Fruit fly (Drosophila melanogaster) whole organism, prepupa: ENCODE results near the gene Tektin-C.

ENCODE experiments used
- Blimp-1 ChIP-seq: fragments of 200-800 bp; sonication (Bioruptor generic); optimal IDR thresholded peaks from 3 replicates; lab custom pipeline; 2017; ENCODE audit warnings: missing biosample characterization, missing genetic modification characterization, mild to moderate bottlenecking, moderate library complexity, missing genetic modification reagents
- CG10631 ChIP-seq: fragments of 200-800 bp; sonication (Bioruptor generic); optimal IDR thresholded peaks from 2 replicates; lab custom pipeline; 2016; ENCODE audit warnings: missing biosample characterization, missing genetic modification characterization
- CG10669 ChIP-seq: fragments of 200-800 bp; sonication (Bioruptor generic); optimal IDR thresholded peaks from 3 replicates; lab custom pipeline; 2018; ENCODE audit warnings: missing biosample characterization, mild to moderate bottlenecking, missing genetic modification characterization, moderate library complexity
- CG11294 ChIP-seq: fragments of 200-800 bp; sonication (Bioruptor generic); IDR thresholded peaks from 2 replicates; pipeline ENCODE4 v1.3.6; 2022; ENCODE audit warnings: missing biosample characterization, missing genetic modification characterization
- CG11762 ChIP-seq: fragments of 200-800 bp; sonication (Bioruptor generic); optimal IDR thresholded peaks from 3 replicates; lab custom pipeline; 2016; ENCODE audit warnings: missing biosample characterization, missing genetic modification characterization; ENCODE audit not compliant: insufficient read depth
- CG15336 ChIP-seq: fragments of 200-800 bp; sonication (Bioruptor generic); IDR thresholded peaks from 2 replicates; pipeline ENCODE4 v1.3.6; 2022; ENCODE audit warnings: missing biosample characterization, missing genetic modification characterization
- CG1621 ChIP-seq: fragments of 200-800 bp; sonication (Bioruptor generic); optimal IDR thresholded peaks from 3 replicates; lab custom pipeline; 2018; ENCODE audit warnings: missing biosample characterization, mild to moderate bottlenecking, missing genetic modification characterization
- CG16779 ChIP-seq: fragments of 200-800 bp; sonication (Bioruptor generic); optimal IDR thresholded peaks from 3 replicates; lab custom pipeline; 2017; ENCODE audit warnings: missing biosample characterization, mild to moderate bottlenecking, missing genetic modification characterization
- CG3032 ChIP-seq: fragments of 200-800 bp; optimal IDR thresholded peaks from 2 replicates; lab custom pipeline; 2019; ENCODE audit warnings: missing biosample characterization, mild to moderate bottlenecking, missing genetic modification characterization, moderate library complexity
- CG31627 ChIP-seq: fragments of 200-800 bp; sonication (Bioruptor generic); optimal IDR thresholded peaks from 3 replicates; lab custom pipeline; 2016; ENCODE audit warnings: missing biosample characterization, missing genetic modification characterization
- CG32006 ChIP-seq: fragments of 200-800 bp; sonication (Bioruptor generic); optimal IDR thresholded peaks from 3 replicates; lab custom pipeline; 2017; ENCODE audit warnings: missing biosample characterization, mild to moderate bottlenecking, missing genetic modification characterization
- CG34406 ChIP-seq: fragments of 200-800 bp; sonication (Bioruptor generic); optimal IDR thresholded peaks from 3 replicates; lab custom pipeline; 2016; ENCODE audit warnings: missing biosample characterization, missing genetic modification characterization
- CG3919 ChIP-seq: fragments of 200-800 bp; sonication (Bioruptor generic); optimal IDR thresholded peaks from 3 replicates; lab custom pipeline; 2016; ENCODE audit warnings: missing biosample characterization, missing genetic modification characterization
- CG4318 ChIP-seq: fragments of 200-800 bp; sonication (Bioruptor generic); optimal IDR thresholded peaks from 3 replicates; lab custom pipeline; 2017; ENCODE audit warnings: missing biosample characterization, mild to moderate bottlenecking, missing genetic modification characterization
- CG6163 ChIP-seq: fragments of 200-800 bp; sonication (Bioruptor generic); IDR thresholded peaks from 3 replicates; pipeline ENCODE4 v1.3.6; 2022; ENCODE audit warnings: missing biosample characterization, missing genetic modification characterization
- CG6276 ChIP-seq: fragments of 200-800 bp; sonication (Bioruptor generic); optimal IDR thresholded peaks from 2 replicates; lab custom pipeline; 2017; ENCODE audit warnings: missing biosample characterization, mild to moderate bottlenecking, missing genetic modification characterization
- CG6808 ChIP-seq: fragments of 200-800 bp; sonication (Bioruptor generic); optimal IDR thresholded peaks from 3 replicates; lab custom pipeline; 2017; ENCODE audit warnings: missing biosample characterization, missing genetic modification characterization, mild to moderate bottlenecking, moderate library complexity, missing genetic modification reagents
- CG6854 ChIP-seq: fragments of 200-800 bp; sonication (Bioruptor generic); optimal IDR thresholded peaks from 2 replicates; lab custom pipeline; 2017; ENCODE audit warnings: missing biosample characterization, mild to moderate bottlenecking, missing genetic modification characterization
- CG7368 ChIP-seq: fragments of 200-800 bp; sonication (Bioruptor generic); optimal IDR thresholded peaks from 3 replicates; lab custom pipeline; 2016; ENCODE audit warnings: missing biosample characterization, missing genetic modification characterization
- CG8119 ChIP-seq: fragments of 200-800 bp; sonication (Bioruptor generic); IDR thresholded peaks from 3 replicates; pipeline ENCODE4 v1.3.6; 2022; ENCODE audit warnings: missing biosample characterization, missing genetic modification characterization
- CG8319 ChIP-seq: fragments of 200-800 bp; sonication (Bioruptor generic); optimal IDR thresholded peaks from 3 replicates; lab custom pipeline; 2016; ENCODE audit warnings: missing biosample characterization, missing genetic modification characterization
- CG8632 ChIP-seq: fragments of 200-800 bp; sonication (Bioruptor generic); optimal IDR thresholded peaks from 3 replicates; lab custom pipeline; 2016; ENCODE audit warnings: missing biosample characterization, missing genetic modification characterization
- CG9139 ChIP-seq: fragments of 200-800 bp; sonication (Bioruptor generic); optimal IDR thresholded peaks from 3 replicates; lab custom pipeline; 2017; ENCODE audit warnings: missing biosample characterization, mild to moderate bottlenecking, missing genetic modification characterization
- Eip78C ChIP-seq: fragments of 200-800 bp; sonication (Bioruptor generic); peaks from one replicate; lab custom pipeline; 2016; ENCODE audit warnings: missing biosample characterization, missing genetic modification characterization
- Ets21C ChIP-seq: fragments of 200-800 bp; sonication (Bioruptor generic); optimal IDR thresholded peaks from 3 replicates; lab custom pipeline; 2016; ENCODE audit warnings: missing biosample characterization, missing genetic modification characterization
- Ets96B ChIP-seq: fragments of 200-800 bp; optimal IDR thresholded peaks from 2 replicates; lab custom pipeline; 2019; ENCODE audit warnings: missing biosample characterization, mild to moderate bottlenecking, missing genetic modification characterization, moderate library complexity
- Gug ChIP-seq: fragments of 200-800 bp; sonication (Bioruptor generic); IDR thresholded peaks from 2 replicates; pipeline ENCODE4 v1.3.6; 2022; ENCODE audit warnings: missing biosample characterization, missing genetic modification characterization
- Hr38 ChIP-seq: sonication (Bioruptor generic); optimal IDR thresholded peaks from 2 replicates; lab custom pipeline; 2016; ENCODE audit warnings: missing biosample characterization, missing genetic modification characterization
- Hr39 ChIP-seq: fragments of 200-800 bp; sonication (Bioruptor generic); optimal IDR thresholded peaks from 2 replicates; lab custom pipeline; 2016; ENCODE audit warnings: missing biosample characterization, missing genetic modification characterization
- Hr4 ChIP-seq: fragments of 200-800 bp; sonication (Bioruptor generic); optimal IDR thresholded peaks from 3 replicates; lab custom pipeline; 2016; ENCODE audit warnings: missing biosample characterization, missing genetic modification characterization
- Lpt ChIP-seq: fragments of 200-800 bp; sonication (Bioruptor generic); optimal IDR thresholded peaks from 3 replicates; lab custom pipeline; 2016; ENCODE audit warnings: missing biosample characterization, missing genetic modification characterization
- OdsH ChIP-seq: fragments of 200-800 bp; sonication (Bioruptor generic); optimal IDR thresholded peaks from 3 replicates; lab custom pipeline; 2016; ENCODE audit warnings: missing biosample characterization, missing genetic modification characterization
- Smox ChIP-seq: fragments of 200-800 bp; sonication (Bioruptor generic); optimal IDR thresholded peaks from 3 replicates; lab custom pipeline; 2016; ENCODE audit warnings: missing biosample characterization, missing genetic modification characterization
- Sox102F ChIP-seq: fragments of 200-800 bp; sonication (Bioruptor generic); optimal IDR thresholded peaks from 2 replicates; lab custom pipeline; 2016; ENCODE audit warnings: missing biosample characterization, mild to moderate bottlenecking, missing genetic modification characterization
- Sox14 ChIP-seq: fragments of 200-800 bp; sonication (Bioruptor generic); optimal IDR thresholded peaks from 3 replicates; lab custom pipeline; 2016; ENCODE audit warnings: missing biosample characterization, missing genetic modification characterization
- Sox15 ChIP-seq: fragments of 200-800 bp; sonication (Bioruptor generic); optimal IDR thresholded peaks from 3 replicates; lab custom pipeline; 2016; ENCODE audit warnings: missing biosample characterization, missing genetic modification characterization
- achi ChIP-seq: fragments of 200-800 bp; sonication (Bioruptor generic); optimal IDR thresholded peaks from 3 replicates; lab custom pipeline; 2016; ENCODE audit warnings: missing biosample characterization, missing genetic modification characterization
- acj6 ChIP-seq: fragments of 200-800 bp; sonication (Bioruptor generic); optimal IDR thresholded peaks from 3 replicates; lab custom pipeline; 2016; ENCODE audit warnings: missing biosample characterization, missing genetic modification characterization
- cyc ChIP-seq: fragments of 200-800 bp; sonication (Bioruptor generic); optimal IDR thresholded peaks from 3 replicates; lab custom pipeline; 2016; ENCODE audit warnings: missing biosample characterization, missing genetic modification characterization
- dac ChIP-seq: fragments of 200-800 bp; sonication (Bioruptor generic); optimal IDR thresholded peaks from 2 replicates; lab custom pipeline; 2017; ENCODE audit warnings: missing biosample characterization, mild to moderate bottlenecking, missing genetic modification characterization
- dsx ChIP-seq: fragments of 200-800 bp; optimal IDR thresholded peaks from 3 replicates; lab custom pipeline; 2019; ENCODE audit warnings: missing biosample characterization, mild to moderate bottlenecking, missing genetic modification characterization, moderate library complexity; ENCODE audit not compliant: poor library complexity, severe bottlenecking
- esn ChIP-seq: fragments of 200-800 bp; sonication (Bioruptor generic); optimal IDR thresholded peaks from 2 replicates; lab custom pipeline; 2016; ENCODE audit warnings: missing biosample characterization, mild to moderate bottlenecking, missing genetic modification characterization, moderate library complexity
- fd85E ChIP-seq: fragments of 200-800 bp; sonication (Bioruptor generic); optimal IDR thresholded peaks from 3 replicates; lab custom pipeline; 2016; ENCODE audit warnings: missing biosample characterization, missing genetic modification characterization
- lz ChIP-seq: fragments of 200-800 bp; sonication (Bioruptor generic); optimal IDR thresholded peaks from 3 replicates; lab custom pipeline; 2016; ENCODE audit warnings: missing biosample characterization, missing genetic modification characterization
- net ChIP-seq: fragments of 200-800 bp; sonication (Bioruptor generic); optimal IDR thresholded peaks from 3 replicates; lab custom pipeline; 2016; ENCODE audit warnings: missing biosample characterization, missing genetic modification characterization
- pdm3 ChIP-seq: fragments of 200-800 bp; sonication (Bioruptor generic); optimal IDR thresholded peaks from 3 replicates; lab custom pipeline; 2016; ENCODE audit warnings: missing biosample characterization, missing genetic modification characterization
- salr ChIP-seq, 2 experiments: fragments of 200-800 bp; sonication (Bioruptor generic); optimal IDR thresholded peaks; 3 replicates each; lab custom pipeline; 2016 to 2018; ENCODE audit warnings: missing biosample characterization in 2 of 2, missing genetic modification characterization in 2 of 2, mild to moderate bottlenecking in 1 of 2
- spab ChIP-seq: fragments of 200-800 bp; sonication (Bioruptor generic); optimal IDR thresholded peaks from 2 replicates; lab custom pipeline; 2017; ENCODE audit warnings: missing biosample characterization, mild to moderate bottlenecking, missing genetic modification characterization, missing genetic modification reagents
- ss ChIP-seq, 2 experiments: fragments of 200-800 bp; sonication (Bioruptor generic); optimal IDR thresholded peaks; 2 replicates in 1 of 2; 3 replicates in 1 of 2; lab custom pipeline; 2017 to 2018; ENCODE audit warnings: mild to moderate bottlenecking in 2 of 2, missing biosample characterization in 2 of 2, missing genetic modification characterization in 2 of 2, moderate library complexity in 1 of 2
- svp ChIP-seq: fragments of 200-800 bp; sonication (Bioruptor generic); peaks from one replicate; lab custom pipeline; 2016; ENCODE audit warnings: missing biosample characterization, missing genetic modification characterization
- topi ChIP-seq: fragments of 200-800 bp; sonication (Bioruptor generic); optimal IDR thresholded peaks from 3 replicates; lab custom pipeline; 2016; ENCODE audit warnings: missing biosample characterization, missing genetic modification characterization
- vri ChIP-seq: fragments of 200-800 bp; sonication (Bioruptor generic); optimal IDR thresholded peaks from 3 replicates; lab custom pipeline; 2016; ENCODE audit warnings: missing biosample characterization, mild to moderate bottlenecking, missing genetic modification characterization

Tektin-C gene

DNA sequence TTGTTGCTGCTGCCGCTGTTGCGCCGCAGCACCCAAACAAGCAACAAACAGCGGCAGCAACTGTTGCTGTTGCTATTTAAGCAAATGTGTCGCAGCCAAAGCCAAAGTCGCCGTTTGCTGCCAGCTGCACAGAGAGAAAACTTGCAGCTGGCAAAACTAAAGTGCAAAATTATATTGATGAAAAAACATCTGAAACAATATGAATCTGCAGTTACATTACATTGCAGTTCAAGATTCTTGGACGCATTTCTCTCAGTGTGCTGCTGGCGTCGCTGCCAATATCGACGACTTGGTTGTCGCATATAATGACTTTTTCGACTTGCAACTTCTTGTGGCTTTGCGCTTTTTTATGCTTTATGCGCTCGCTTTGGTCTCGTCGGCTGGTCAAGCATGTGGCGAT, 37.9 kb upstream of the Tektin-C start:
- TF ChIP-seq CG15336 (peak; percentile 96), esn (GFP tag; lab: Kevin White, UChicago) (peak; percentile 59), Smox (GFP tag; lab: Kevin White, UChicago) (peak; percentile 34), Hr39 (GFP tag; lab: Kevin White, UChicago) (peak; percentile 67), CG6163 (GFP tag; lab: Robert Waterston, UW) (peak; percentile 97), CG8319 (peak; percentile 51), Hr4 (GFP tag; lab: Kevin White, UChicago) (peak; percentile 97), CG6808 (GFP tag; lab: Kevin White, UChicago) (peak; percentile 71), Ets21C (GFP tag; lab: Kevin White, UChicago) (peak; percentile 0), CG3032 (tag; lab: Kevin White, UChicago) (peak; percentile 77), net (GFP tag; lab: Kevin White, UChicago) (peak; percentile 88), salr (GFP tag; optimal IDR thresholded peaks at IDR 0.05; lab: Kevin White, UChicago) (peak; percentile 67 to 92), achi (GFP tag; lab: Kevin White, UChicago) (peak; percentile 87), CG8632 (GFP tag; lab: Kevin White, UChicago) (peak; percentile 43), dac (peak; percentile 90), Sox102F (GFP tag; lab: Kevin White, UChicago) (peak; percentile 34), ss (GFP tag; optimal IDR thresholded peaks at IDR 0.05; lab: Kevin White, UChicago) (peak; percentile 48 to 55), cyc (peak; percentile 67), Ets96B (tag; lab: Kevin White, UChicago) (peak; percentile 77), vri (GFP tag; lab: Kevin White, UChicago) (peak; percentile 17), CG9139 (GFP tag; lab: Kevin White, UChicago) (no peak), CG6854 (GFP tag; lab: Kevin White, UChicago) (no peak), CG8119 (peak; percentile 97), spab (GFP tag; lab: Kevin White, UChicago) (peak; percentile 80), CG6276 (GFP tag; lab: Kevin White, UChicago) (peak; percentile 94), Blimp-1 (GFP tag; lab: Kevin White, UChicago) (no peak), Lpt (peak; percentile 94), CG16779 (tag; lab: Kevin White, UChicago) (peak; percentile 70), Sox15 (GFP tag; lab: Kevin White, UChicago) (peak; percentile 46), pdm3 (GFP tag; lab: Kevin White, UChicago) (peak; percentile 91), CG3919 (GFP tag; lab: Kevin White, UChicago) (peak; percentile 89), OdsH (GFP tag; lab: Kevin White, UChicago) (peak; percentile 91), Eip78C (peak; percentile 95), Gug (peak; percentile 95), Hr38 (peak; percentile 91), svp (GFP tag; lab: Kevin White, UChicago) (peak; percentile 82), topi (peak; percentile 62), fd85E (GFP tag; lab: Kevin White, UChicago) (peak; percentile 27), Sox14 (peak; percentile 89), CG10631 (peak; percentile 87), CG34406 (GFP tag; lab: Kevin White, UChicago) (peak; percentile 64), CG1621 (tag; lab: Kevin White, UChicago) (peak; percentile 67), acj6 (GFP tag; lab: Kevin White, UChicago) (peak; percentile 85), lz (GFP tag; lab: Kevin White, UChicago) (peak; percentile 59), CG4318 (peak; percentile 92), CG11762 (GFP tag; lab: Kevin White, UChicago) (peak; percentile 79), CG32006 (peak; percentile 96), dsx (GFP tag; lab: Kevin White, UChicago) (peak; percentile 73), CG11294 (GFP tag; lab: Robert Waterston, UW) (peak; percentile 90), CG10669 (GFP tag; lab: Kevin White, UChicago) (peak; percentile 80), CG7368 (peak; percentile 84), CG31627 (GFP tag; lab: Kevin White, UChicago) (peak; percentile 71)
